Worm (Caenorhabditis elegans): Measurements from ENCODE around the gene mbf-1.
A peak's percentile ranks its signal among the peaks of the same experiment; 100 is the strongest.

Gene mbf-1

DNA sequence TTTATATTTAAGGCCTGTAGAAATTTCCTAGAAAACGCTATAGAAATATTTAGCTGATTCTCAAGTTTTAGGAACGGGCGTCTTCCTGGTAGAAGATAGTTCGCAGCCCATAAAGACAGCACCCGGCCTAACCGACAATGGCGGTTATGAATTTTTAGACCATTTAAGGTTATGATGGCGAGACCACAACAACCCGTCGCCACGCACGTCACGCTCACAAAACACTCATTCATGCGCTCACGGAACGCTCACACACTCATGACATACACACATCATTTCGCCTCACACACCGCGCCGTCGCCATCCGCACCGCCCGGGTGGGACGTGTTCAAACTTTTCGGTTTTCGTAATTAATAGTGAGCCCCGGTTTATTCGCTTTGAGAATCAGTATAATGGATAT lies 43.5 kb upstream of the mbf-1 start:
- TF ChIP-seq snpc-4 (tag; optimal IDR thresholded peaks at IDR 0.05), result no peak
- TF ChIP-seq ceh-83 (GFP tag; optimal IDR thresholded peaks at IDR 0.05), result no peak
- no peak for TF ChIP-seq ham-2 (GFP tag; optimal IDR thresholded peaks at IDR 0.05)
- no peak for TF ChIP-seq mab-5 (tag; optimal IDR thresholded peaks at IDR 0.05)
- TF ChIP-seq lin-32 (GFP tag; optimal IDR thresholded peaks at IDR 0.05), result no peak
- no peak for TF ChIP-seq sem-2 (GFP tag; optimal IDR thresholded peaks at IDR 0.05)
- no peak for TF ChIP-seq lsy-2 (tag; optimal IDR thresholded peaks at IDR 0.05)

DNA sequence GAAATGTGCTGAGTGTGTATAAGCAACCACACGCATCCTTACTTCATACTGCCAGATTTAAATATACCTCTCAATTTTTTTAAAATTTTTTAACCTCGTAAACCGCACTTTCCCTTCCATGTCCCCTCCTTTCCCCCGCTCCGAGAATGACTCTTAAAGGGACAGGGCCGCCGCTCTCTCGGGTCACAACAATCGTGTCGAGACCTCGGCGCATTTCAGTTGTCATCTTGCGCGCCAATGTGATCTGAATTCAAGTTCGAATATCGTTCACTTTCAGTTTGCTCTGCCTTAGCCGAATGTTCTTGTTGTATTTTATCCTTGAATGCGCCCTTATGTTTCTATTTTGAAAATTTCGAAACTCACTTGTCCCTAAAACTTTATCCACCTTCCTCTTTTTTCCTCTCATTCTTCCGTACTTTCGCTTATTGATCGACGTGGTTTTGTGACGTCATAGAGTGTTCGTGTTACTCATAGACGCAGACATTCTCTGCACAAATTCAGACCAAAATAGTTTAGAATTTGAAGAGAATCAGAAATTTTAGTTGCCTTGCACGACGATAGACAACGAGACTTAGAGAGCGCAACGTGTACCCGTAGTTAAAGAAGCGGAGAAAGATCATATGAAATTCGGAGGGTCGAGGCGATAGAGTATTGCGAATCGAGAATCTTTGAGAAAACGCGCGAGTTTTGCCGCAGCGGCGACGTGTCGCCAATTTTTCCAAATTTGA lies 42.2 kb upstream of the mbf-1 start:
- TF ChIP-seq pha-4 (tag; optimal IDR thresholded peaks at IDR 0.05), result peak; percentile 25
- TF ChIP-seq ham-2 (GFP tag; optimal IDR thresholded peaks at IDR 0.05), result no peak
- peak; percentile 4 for TF ChIP-seq unc-62 (GFP tag; optimal IDR thresholded peaks at IDR 0.05)
- no peak for TF ChIP-seq snpc-4 (tag; optimal IDR thresholded peaks at IDR 0.05)
- TF ChIP-seq zip-8 (tag; optimal IDR thresholded peaks at IDR 0.05), result peak; percentile 51
- no peak for TF ChIP-seq ceh-39 (tag; optimal IDR thresholded peaks at IDR 0.05)
- TF ChIP-seq mep-1 (tag; optimal IDR thresholded peaks at IDR 0.05), result no peak
- no peak for TF ChIP-seq elt-3 (tag; optimal IDR thresholded peaks at IDR 0.05)
- no peak for TF ChIP-seq drap-1 (GFP tag; optimal IDR thresholded peaks at IDR 0.05)
- TF ChIP-seq bed-3 (GFP tag; optimal IDR thresholded peaks at IDR 0.05), result no peak
- no peak for TF ChIP-seq unc-39 (tag; optimal IDR thresholded peaks at IDR 0.05)
- peak; percentile 29 for TF ChIP-seq unc-120 (tag; optimal IDR thresholded peaks at IDR 0.05; ENCODE audit: poor library complexity, severe bottlenecking)
- TF ChIP-seq M03D4.4 (tag; optimal IDR thresholded peaks at IDR 0.05), result no peak
- TF ChIP-seq hlh-1 (tag; optimal IDR thresholded peaks at IDR 0.05), result no peak
- TF ChIP-seq ceh-43 (GFP tag; optimal IDR thresholded peaks at IDR 0.05), result no peak
- TF ChIP-seq nhr-28 (tag; optimal IDR thresholded peaks at IDR 0.05), result no peak
- no peak for TF ChIP-seq nhr-12 (tag; optimal IDR thresholded peaks at IDR 0.05)
- no peak for TF ChIP-seq flh-1 (GFP tag; optimal IDR thresholded peaks at IDR 0.05)
- no peak for TF ChIP-seq mab-5 (tag; optimal IDR thresholded peaks at IDR 0.05)
- peak; percentile 72 for TF ChIP-seq ces-1 (GFP tag; optimal IDR thresholded peaks at IDR 0.05)
- TF ChIP-seq cnd-1 (tag; optimal IDR thresholded peaks at IDR 0.05), result no peak
- no peak for TF ChIP-seq nhr-2 (tag; optimal IDR thresholded peaks at IDR 0.05)
- TF ChIP-seq lin-32 (GFP tag; optimal IDR thresholded peaks at IDR 0.05), result no peak
- TF ChIP-seq lsy-2 (tag; optimal IDR thresholded peaks at IDR 0.05), result peak; percentile 16
- TF ChIP-seq mls-2 (tag; optimal IDR thresholded peaks at IDR 0.05), result no peak
- no peak for TF ChIP-seq ceh-83 (GFP tag; optimal IDR thresholded peaks at IDR 0.05)
- no peak for TF ChIP-seq sptf-1 (tag; optimal IDR thresholded peaks at IDR 0.05)
- TF ChIP-seq nhr-237 (tag; optimal IDR thresholded peaks at IDR 0.05), result peak; percentile 79
- TF ChIP-seq nhr-76 (tag; optimal IDR thresholded peaks at IDR 0.05), result no peak
- TF ChIP-seq tbx-8 (GFP tag; optimal IDR thresholded peaks at IDR 0.05), result no peak
- TF ChIP-seq sem-2 (GFP tag; optimal IDR thresholded peaks at IDR 0.05), result no peak
- TF ChIP-seq ztf-11 (tag; optimal IDR thresholded peaks at IDR 0.05), result no peak
- peak; percentile 71 for TF ChIP-seq blmp-1 (tag; optimal IDR thresholded peaks at IDR 0.05)
- TF ChIP-seq lin-13 (tag; optimal IDR thresholded peaks at IDR 0.05), result no peak
- TF ChIP-seq elt-1 (tag; optimal IDR thresholded peaks at IDR 0.05; ENCODE audit: borderline replicate concordance, insufficient read depth), result no peak

DNA sequence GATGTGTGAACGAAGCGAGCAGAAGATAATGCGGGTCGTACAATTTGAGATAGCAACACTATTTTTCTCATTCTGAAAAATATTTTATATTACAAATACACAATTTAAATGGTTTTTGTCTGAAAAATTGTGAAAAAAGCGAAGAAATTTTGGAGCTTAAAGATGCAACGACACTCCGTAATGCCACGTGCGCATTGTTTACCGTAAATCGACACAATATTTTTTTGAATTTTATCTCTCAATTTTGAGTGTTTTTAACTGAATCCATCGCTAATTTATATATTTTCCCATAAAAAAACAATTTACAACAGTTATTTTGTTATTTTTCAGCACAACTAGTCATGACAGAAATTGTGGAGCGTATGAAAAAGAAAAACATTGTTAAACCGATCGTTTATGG lies 40.8 kb upstream of the mbf-1 start, which contains the start of the genes M04B2.4 and gfl-1:
TSS of gene M04B2.4 (minus strand) at position 72 of the 400 bp plus-strand sequence.
TSS of gene gfl-1 (plus strand) at position 331 of the 400 bp plus-strand sequence.
- TF ChIP-seq ztf-11 (tag; optimal IDR thresholded peaks at IDR 0.05) (no peak), cnd-1 (tag; optimal IDR thresholded peaks at IDR 0.05) (no peak), nhr-2 (tag; optimal IDR thresholded peaks at IDR 0.05) (no peak), ceh-43 (GFP tag; optimal IDR thresholded peaks at IDR 0.05) (no peak), nhr-237 (tag; optimal IDR thresholded peaks at IDR 0.05) (peak; percentile 10), lin-13 (tag; optimal IDR thresholded peaks at IDR 0.05) (no peak), elt-3 (tag; optimal IDR thresholded peaks at IDR 0.05) (no peak), hlh-1 (tag; optimal IDR thresholded peaks at IDR 0.05) (no peak), ces-1 (GFP tag; optimal IDR thresholded peaks at IDR 0.05) (peak; percentile 10), ceh-83 (GFP tag; optimal IDR thresholded peaks at IDR 0.05) (no peak), elt-1 (tag; optimal IDR thresholded peaks at IDR 0.05; ENCODE audit: borderline replicate concordance, insufficient read depth) (no peak), ceh-39 (tag; optimal IDR thresholded peaks at IDR 0.05) (no peak)
